Worm (Caenorhabditis elegans) whole organism, dauer: ENCODE results near the gene T27E7.3.
"Not testable (repeated sequence)": the region's sequence is repeated elsewhere in the genome, so short reads cannot be mapped to it uniquely, and the experiment has no call there.

Source experiments
- unc-62 ChIP-seq: sonication (generic microtip); optimal IDR thresholded peaks from 2 replicates; lab custom pipeline; 2017; ENCODE audit warnings: missing biosample characterization, missing genetic modification reagents, missing genetic modification characterization

T27E7.3 gene

ce11 chrIV:14549308-14549707 lies 20.5 kb downstream of the T27E7.3 start, which contains the start of gene T27E7.9:
T27E7.9 (minus strand) TSS chrIV:14549408.
- TF ChIP-seq unc-62 (GFP tag; lab: Kevin White, UChicago): no peak

- not testable (repeated sequence) for TF ChIP-seq unc-62 (GFP tag; lab: Kevin White, UChicago)
Measured at ce11 chrIV:14551870-14552269, 23.1 kb downstream of the T27E7.3 start, which contains the start of gene pals-30. pals-30 (minus strand) TSS chrIV:14551970.

- no peak for TF ChIP-seq unc-62 (GFP tag; lab: Kevin White, UChicago)
Measured at ce11 chrIV:14554788-14555187, 26.0 kb downstream of the T27E7.3 start, which contains the start of gene Y57G11B.6. Y57G11B.6 (minus strand) TSS chrIV:14554888.

DNA sequence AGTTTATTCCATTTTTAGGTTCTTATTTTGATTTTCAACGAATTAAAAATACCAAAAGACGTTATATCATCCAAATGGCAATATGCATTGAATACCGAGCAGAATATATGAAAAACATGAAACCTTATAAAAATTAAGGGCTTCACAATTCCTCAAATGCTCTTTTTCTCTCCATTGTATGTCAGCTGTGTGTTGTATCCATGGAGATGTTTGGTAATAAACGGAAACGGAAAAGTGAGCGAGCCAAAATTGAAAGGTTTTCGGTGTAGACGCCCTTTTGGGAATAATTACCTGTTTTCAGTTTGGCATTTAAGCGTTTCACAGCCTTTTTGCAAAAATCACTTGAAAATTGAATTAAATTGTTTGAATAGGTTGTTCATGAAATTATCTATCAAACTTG lies 28.8 kb downstream of the T27E7.3 start:
- TF ChIP-seq unc-62 (GFP tag; lab: Kevin White, UChicago): no peak

ce11 chrIV:14559267-14559666 lies 30.4 kb downstream of the T27E7.3 start:
- no peak for TF ChIP-seq unc-62 (GFP tag; lab: Kevin White, UChicago)

- TF ChIP-seq unc-62 (GFP tag; lab: Kevin White, UChicago): no peak
Measured at ce11 chrIV:14561677-14562076, 32.9 kb downstream of the T27E7.3 start.

DNA sequence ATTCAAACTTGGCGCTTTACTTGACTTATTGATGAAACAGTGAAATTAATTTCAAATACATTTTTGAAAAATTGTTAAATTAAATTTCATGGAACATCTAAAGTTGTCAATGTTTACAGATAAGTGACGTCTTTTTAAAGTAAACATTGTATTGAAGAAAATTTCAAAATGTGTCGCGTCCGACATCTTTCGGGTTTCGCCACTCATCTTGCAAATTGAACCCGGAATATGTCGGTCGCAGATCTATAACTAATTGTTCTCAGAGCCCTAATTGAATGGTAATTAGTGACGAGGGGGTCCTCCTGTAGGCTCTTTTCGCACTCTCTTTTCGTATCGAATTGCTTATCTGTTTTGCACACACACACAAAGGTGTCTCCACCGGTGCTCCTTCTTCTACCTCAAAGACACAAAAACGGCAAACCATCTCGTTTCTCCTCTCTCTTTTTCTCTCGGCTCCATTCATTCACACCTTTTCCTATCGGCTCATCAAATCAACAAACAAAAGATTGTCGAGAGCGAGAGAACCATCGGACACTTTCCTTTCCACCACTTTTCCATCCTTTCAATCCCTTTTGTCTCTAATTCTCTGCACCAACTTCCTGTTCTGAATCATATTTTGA lies 33.9 kb downstream of the T27E7.3 start:
- no peak for TF ChIP-seq unc-62 (GFP tag; lab: Kevin White, UChicago)

DNA sequence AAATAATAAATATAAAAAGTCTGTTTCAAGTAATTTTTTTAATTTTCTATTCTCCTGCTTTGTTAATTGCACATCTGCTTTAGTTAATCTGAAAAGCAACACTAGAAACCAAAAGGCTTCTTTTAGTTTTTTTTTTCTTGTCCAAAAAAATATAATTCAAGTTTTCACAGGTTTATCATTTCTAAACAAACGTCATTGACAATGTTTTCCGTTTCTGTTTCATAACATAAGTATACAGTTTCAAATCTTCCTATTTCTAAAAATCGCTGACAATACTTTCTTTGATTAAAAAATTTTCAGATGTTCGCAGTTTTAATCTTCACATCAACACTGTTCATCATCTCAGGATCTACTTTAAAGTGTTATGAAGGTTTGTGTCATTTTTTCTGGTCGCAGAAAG lies 36.2 kb downstream of the T27E7.3 start, which contains the start of gene Y57G11B.2:
Y57G11B.2 (plus strand) TSS at position 301 of the 400 bp plus-strand sequence.
- TF ChIP-seq unc-62 (GFP tag; lab: Kevin White, UChicago): no peak

DNA sequence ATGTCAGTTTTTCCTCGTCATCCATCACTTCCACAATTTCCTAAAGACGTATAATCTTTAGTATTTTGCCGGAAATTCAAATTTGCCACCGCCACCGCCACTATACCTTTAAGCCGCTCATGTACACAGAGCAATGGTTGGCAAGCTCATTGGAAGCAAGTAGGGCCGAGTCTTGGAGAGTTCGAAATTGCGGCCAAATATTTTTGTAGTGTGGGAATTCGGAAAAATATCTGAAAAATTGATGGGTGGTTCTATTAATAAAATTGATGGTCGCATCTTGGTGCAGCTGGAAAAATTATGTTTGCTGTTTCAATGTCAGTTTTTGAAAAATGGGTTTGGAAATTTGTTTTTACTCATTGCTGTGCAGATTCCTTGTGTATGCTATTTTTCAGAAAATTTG lies 42.8 kb downstream of the T27E7.3 start:
- no peak for TF ChIP-seq unc-62 (GFP tag; lab: Kevin White, UChicago)

- no peak for TF ChIP-seq unc-62 (GFP tag; lab: Kevin White, UChicago)
Measured at ce11 chrIV:14572607-14573006, 43.8 kb downstream of the T27E7.3 start, which contains the start of gene glb-34. glb-34 (minus strand) TSS chrIV:14572707.

DNA sequence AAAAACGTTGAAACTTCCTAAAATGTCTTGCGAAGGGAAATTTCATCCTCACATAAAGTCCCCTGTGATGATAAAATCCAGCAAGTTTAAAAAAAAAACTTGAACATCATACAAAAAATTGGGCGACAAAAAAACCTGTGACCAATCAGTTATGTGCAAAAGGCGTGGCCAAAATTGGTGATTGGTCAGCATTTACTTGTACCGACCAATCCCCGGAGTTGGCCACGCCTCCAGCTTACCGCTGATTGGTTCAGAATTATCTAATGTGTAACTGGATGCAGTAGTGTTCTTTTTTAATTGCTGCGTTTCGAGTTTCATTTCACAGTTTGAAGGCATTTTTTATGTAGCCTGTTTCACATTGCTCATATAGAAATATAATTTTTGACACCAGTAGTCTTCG lies 44.2 kb downstream of the T27E7.3 start:
- no peak for TF ChIP-seq unc-62 (GFP tag; lab: Kevin White, UChicago)

DNA sequence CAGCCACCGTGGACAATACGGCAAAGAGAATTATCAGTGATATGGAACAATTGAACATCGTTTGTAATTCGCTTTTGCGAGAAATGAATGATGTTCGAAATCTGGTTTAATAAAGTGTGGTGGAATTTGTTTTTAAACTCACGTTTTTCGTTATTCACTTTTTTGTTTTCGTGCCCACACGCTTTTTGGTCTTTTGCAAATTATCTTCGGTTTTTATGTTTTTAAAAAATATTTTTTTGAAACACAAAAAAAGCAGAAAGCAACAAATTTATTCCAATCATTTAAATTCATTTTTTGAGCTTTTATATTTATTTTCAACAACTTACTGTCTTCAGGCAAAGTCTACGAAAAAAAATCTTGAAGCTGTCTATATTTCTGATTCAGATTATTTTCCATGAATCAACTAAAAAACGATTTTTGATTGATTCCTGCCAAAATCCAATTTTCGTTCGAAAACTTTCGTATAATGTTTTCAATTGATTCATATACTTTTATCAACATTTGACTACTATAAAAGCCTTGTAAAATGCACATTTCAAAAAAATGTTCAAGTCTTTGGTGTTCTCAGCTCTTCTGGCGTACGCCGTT lies 45.6 kb downstream of the T27E7.3 start, which contains the start of the genes Y57G11B.3 and Y57G11B.5:
Y57G11B.3 (minus strand) TSS at position 101 of the 588 bp plus-strand sequence.
Y57G11B.5 (plus strand) TSS at position 538 of the 588 bp plus-strand sequence.
- no peak for TF ChIP-seq unc-62 (GFP tag; lab: Kevin White, UChicago)

ce11 chrIV:14576471-14576870 lies 47.7 kb downstream of the T27E7.3 start:
- TF ChIP-seq unc-62 (GFP tag; lab: Kevin White, UChicago): no peak

- TF ChIP-seq unc-62 (GFP tag; lab: Kevin White, UChicago): no peak
Measured at ce11 chrIV:14578650-14579193, 49.9 kb downstream of the T27E7.3 start, which contains the start of gene Y57G11B.8. Y57G11B.8 (minus strand) TSS chrIV:14578700.
